Fruit fly (Drosophila melanogaster) whole organism, embryonic: ENCODE data around the gene CG13309.

ENCODE experiments used
- Atf-2 ChIP-seq: fragments of 200-800 bp; sonication (Bioruptor generic); optimal IDR thresholded peaks from 2 replicates; lab custom pipeline; 2016; ENCODE audit warnings: missing biosample characterization, missing genetic modification characterization
- Awh ChIP-seq: fragments of 200-800 bp; sonication (Bioruptor generic); IDR thresholded peaks from 2 replicates; pipeline ENCODE4, ENCODE4 v1.3.6; 2022; ENCODE audit warnings: missing biosample characterization, missing genetic modification characterization
- CG10147 ChIP-seq: fragments of 200-800 bp; sonication (Bioruptor generic); optimal IDR thresholded peaks from 2 replicates; lab custom pipeline; 2019; ENCODE audit warnings: missing biosample characterization, mild to moderate bottlenecking, missing genetic modification characterization, moderate library complexity
- CG10366 ChIP-seq: fragments of 200-800 bp; sonication (Bioruptor generic); IDR thresholded peaks from 2 replicates; pipeline ENCODE4 v1.3.6; 2022; ENCODE audit warnings: missing biosample characterization, missing genetic modification characterization
- CG10654 ChIP-seq: fragments of 200-800 bp; sonication (Bioruptor generic); optimal IDR thresholded peaks from 2 replicates; lab custom pipeline; 2016; ENCODE audit warnings: missing biosample characterization, missing genetic modification characterization
- CG11247 ChIP-seq: fragments of 200-800 bp; sonication (Bioruptor generic); IDR thresholded peaks from 2 replicates; pipeline ENCODE4 v1.3.6; 2022; ENCODE audit warnings: missing biosample characterization, missing genetic modification characterization
- CG14667 ChIP-seq: fragments of 200-800 bp; sonication (Bioruptor generic); IDR thresholded peaks from 2 replicates; pipeline ENCODE4 v1.3.6; 2022; ENCODE audit warnings: missing biosample characterization, missing genetic modification characterization
- CG15696 ChIP-seq: fragments of 200-800 bp; sonication (Bioruptor generic); optimal IDR thresholded peaks from 2 replicates; lab custom pipeline; 2019; ENCODE audit warnings: missing biosample characterization, mild to moderate bottlenecking, missing genetic modification characterization, moderate library complexity
- CG1647 ChIP-seq: fragments of 200-800 bp; sonication (Bioruptor generic); optimal IDR thresholded peaks from 3 replicates; lab custom pipeline; 2016; ENCODE audit warnings: missing biosample characterization, missing genetic modification characterization
- CG18011 ChIP-seq: fragments of 200-800 bp; sonication (Bioruptor generic); optimal IDR thresholded peaks from 2 replicates; lab custom pipeline; 2017; ENCODE audit warnings: missing biosample characterization, missing genetic modification characterization, mild to moderate bottlenecking, moderate library complexity, missing genotype
- CG2712 ChIP-seq: fragments of 200-800 bp; optimal IDR thresholded peaks from 3 replicates; lab custom pipeline; 2019; ENCODE audit warnings: missing biosample characterization, mild to moderate bottlenecking, missing genetic modification characterization, moderate library complexity
- CG2875 ChIP-seq: fragments of 200-800 bp; sonication (Bioruptor generic); optimal IDR thresholded peaks from 2 replicates; lab custom pipeline; 2017; ENCODE audit warnings: missing biosample characterization, mild to moderate bottlenecking, missing genetic modification characterization, missing genetic modification reagents
- CG30403 ChIP-seq: fragments of 200-800 bp; sonication (Bioruptor generic); optimal IDR thresholded peaks from 3 replicates; lab custom pipeline; 2016; ENCODE audit warnings: missing biosample characterization, missing genetic modification characterization
- CG32767 ChIP-seq: fragments of 200-800 bp; sonication (Bioruptor generic); IDR thresholded peaks from 2 replicates; pipeline ENCODE4 v1.3.6; 2022; ENCODE audit warnings: missing biosample characterization, missing genetic modification characterization
- CG3407 ChIP-seq: fragments of 200-800 bp; sonication (Bioruptor generic); optimal IDR thresholded peaks from 2 replicates; lab custom pipeline; 2018; ENCODE audit warnings: missing biosample characterization, mild to moderate bottlenecking, missing genetic modification characterization
- CG4730 ChIP-seq: fragments of 200-800 bp; sonication (Bioruptor generic); IDR thresholded peaks from 2 replicates; pipeline ENCODE4 v1.3.6; 2022; ENCODE audit warnings: missing biosample characterization, missing genetic modification characterization
- CG6272 ChIP-seq: fragments of 200-800 bp; sonication (Bioruptor generic); IDR thresholded peaks from 2 replicates; pipeline ENCODE4 v1.3.6; 2022; ENCODE audit warnings: missing biosample characterization, missing genetic modification characterization
- CG6791 ChIP-seq: fragments of 200-800 bp; sonication (Bioruptor generic); IDR thresholded peaks from 3 replicates; pipeline ENCODE4 v1.3.6; 2022; ENCODE audit warnings: missing biosample characterization, missing genetic modification characterization; ENCODE audit not compliant: partially characterized antibody
- CG6813 ChIP-seq: fragments of 200-800 bp; sonication (Bioruptor generic); optimal IDR thresholded peaks from 2 replicates; lab custom pipeline; 2017; ENCODE audit warnings: missing biosample characterization, missing genetic modification characterization, mild to moderate bottlenecking, moderate library complexity, missing genetic modification reagents
- CG7928 ChIP-seq: fragments of 200-800 bp; sonication (Bioruptor generic); optimal IDR thresholded peaks from 2 replicates; lab custom pipeline; 2017; ENCODE audit warnings: missing biosample characterization, mild to moderate bottlenecking, missing genetic modification characterization
- CG8281 ChIP-seq: fragments of 200-800 bp; sonication (Bioruptor generic); optimal IDR thresholded peaks from 2 replicates; lab custom pipeline; 2018; ENCODE audit warnings: missing biosample characterization, mild to moderate bottlenecking, missing genetic modification characterization, moderate library complexity
- CHES-1-like ChIP-seq: fragments of 200-800 bp; sonication (Bioruptor generic); optimal IDR thresholded peaks from 2 replicates; lab custom pipeline; 2016; ENCODE audit warnings: missing biosample characterization, missing genetic modification characterization
- Dad ChIP-seq: fragments of 200-800 bp; sonication (Bioruptor generic); optimal IDR thresholded peaks from 3 replicates; lab custom pipeline; 2016; ENCODE audit warnings: missing biosample characterization, missing genetic modification characterization
- Ets65A ChIP-seq: fragments of 200-800 bp; sonication (Bioruptor generic); peaks from one replicate; lab custom pipeline; 2016; ENCODE audit warnings: missing biosample characterization, missing genetic modification characterization
- Fer3 ChIP-seq: fragments of 200-800 bp; sonication (Bioruptor generic); optimal IDR thresholded peaks from 2 replicates; lab custom pipeline; 2018; ENCODE audit warnings: missing biosample characterization, mild to moderate bottlenecking, missing genetic modification characterization, moderate library complexity
- Max ChIP-seq: fragments of 200-800 bp; sonication (Bioruptor generic); optimal IDR thresholded peaks from 2 replicates; lab custom pipeline; 2016; ENCODE audit warnings: missing biosample characterization, mild to moderate bottlenecking, missing genetic modification characterization
- NC2β ChIP-seq: fragments of 200-800 bp; sonication (Bioruptor generic); optimal IDR thresholded peaks from 2 replicates; lab custom pipeline; 2016; ENCODE audit warnings: missing biosample characterization, missing genetic modification characterization
- Pdp1 ChIP-seq, 2 experiments: fragments of 200-800 bp; sonication (Bioruptor generic); optimal IDR thresholded peaks; 3 replicates each; lab custom pipeline; 2016; ENCODE audit warnings: missing biosample characterization in 2 of 2, missing genetic modification characterization in 2 of 2, mild to moderate bottlenecking in 1 of 2, moderate library complexity in 1 of 2
- Stat92E ChIP-seq, 3 experiments: fragments of >200 bp in 2 of 3; fragments of 200-800 bp in 1 of 3; sonication (Bioruptor generic) in 1 of 3; optimal IDR thresholded peaks; 2 replicates each; lab custom pipeline; 2017 to 2019; ENCODE audit warnings: missing biosample characterization in 3 of 3, missing genetic modification characterization in 3 of 3, mild to moderate bottlenecking in 1 of 3, moderate library complexity in 1 of 3
- Tbp ChIP-seq: fragments of >200 bp; optimal IDR thresholded peaks from 2 replicates; lab custom pipeline; 2018; ENCODE audit warnings: missing biosample characterization, missing genetic modification characterization
- Xrp1 ChIP-seq: fragments of 200-800 bp; sonication (Bioruptor generic); IDR thresholded peaks from 2 replicates; pipeline ENCODE4 v1.3.6; 2022; ENCODE audit warnings: missing biosample characterization, missing genetic modification characterization
- aop ChIP-seq: fragments of 200-800 bp; sonication (Bioruptor generic); IDR thresholded peaks from 2 replicates; pipeline ENCODE4 v1.3.6; 2022; ENCODE audit warnings: missing biosample characterization, missing genetic modification characterization
- cas ChIP-seq: fragments of 200-800 bp; sonication (Bioruptor generic); IDR thresholded peaks from 2 replicates; pipeline ENCODE4 v1.3.6; 2022; ENCODE audit warnings: missing biosample characterization, missing genetic modification characterization
- caup ChIP-seq: fragments of 200-800 bp; sonication (Bioruptor generic); optimal IDR thresholded peaks from 3 replicates; lab custom pipeline; 2017; ENCODE audit warnings: missing biosample characterization, mild to moderate bottlenecking, missing genetic modification characterization, moderate library complexity; ENCODE audit not compliant: severe bottlenecking
- chn ChIP-seq: fragments of 200-800 bp; sonication (Bioruptor generic); optimal IDR thresholded peaks from 2 replicates; lab custom pipeline; 2016; ENCODE audit warnings: missing biosample characterization, missing genetic modification characterization
- dati ChIP-seq: fragments of 200-800 bp; sonication (Bioruptor generic); IDR thresholded peaks from 2 replicates; pipeline ENCODE4 v1.3.6; 2022; ENCODE audit warnings: missing biosample characterization, missing genetic modification characterization
- fru ChIP-seq: fragments of >200 bp; optimal IDR thresholded peaks from 2 replicates; lab custom pipeline; 2017
- fu2 ChIP-seq: fragments of 200-800 bp; sonication (Bioruptor generic); optimal IDR thresholded peaks from 2 replicates; lab custom pipeline; 2016; ENCODE audit warnings: missing biosample characterization, missing genetic modification characterization
- ind ChIP-seq: fragments of 200-800 bp; sonication (Bioruptor generic); optimal IDR thresholded peaks from 3 replicates; lab custom pipeline; 2016; ENCODE audit warnings: missing biosample characterization, missing genetic modification characterization
- jing ChIP-seq: fragments of 200-800 bp; sonication (Bioruptor generic); optimal IDR thresholded peaks from 2 replicates; lab custom pipeline; 2018; ENCODE audit warnings: missing biosample characterization, mild to moderate bottlenecking, missing genetic modification characterization
- mirr ChIP-seq: fragments of 200-800 bp; sonication (Bioruptor generic); optimal IDR thresholded peaks from 3 replicates; lab custom pipeline; 2018; ENCODE audit warnings: missing biosample characterization, mild to moderate bottlenecking, missing genetic modification characterization
- nerfin-1 ChIP-seq: fragments of 200-800 bp; sonication (Bioruptor generic); optimal IDR thresholded peaks from 3 replicates; lab custom pipeline; 2019; ENCODE audit warnings: missing biosample characterization, mild to moderate bottlenecking, missing genetic modification characterization, moderate library complexity
- onecut ChIP-seq: fragments of 200-800 bp; sonication (Bioruptor generic); IDR thresholded peaks from 2 replicates; pipeline ENCODE4 v1.3.6; 2022; ENCODE audit warnings: missing biosample characterization, missing genetic modification characterization
- pho ChIP-seq: fragments of 200-800 bp; sonication (Bioruptor generic); optimal IDR thresholded peaks from 2 replicates; lab custom pipeline; 2016; ENCODE audit warnings: missing biosample characterization, missing genetic modification characterization
- scrt ChIP-seq: fragments of 200-800 bp; sonication (Bioruptor generic); optimal IDR thresholded peaks from 2 replicates; lab custom pipeline; 2018; ENCODE audit warnings: missing biosample characterization, mild to moderate bottlenecking, missing genetic modification characterization, moderate library complexity
- sens ChIP-seq: fragments of 200-800 bp; sonication (Bioruptor generic); peaks from one replicate; lab custom pipeline; 2016; ENCODE audit warnings: missing biosample characterization, missing genetic modification characterization
- slp2 ChIP-seq: fragments of 200-800 bp; sonication (Bioruptor generic); optimal IDR thresholded peaks from 2 replicates; lab custom pipeline; 2016; ENCODE audit warnings: missing biosample characterization, missing genetic modification characterization
- tll ChIP-seq, 2 experiments: fragments of 200-800 bp in 1 of 2; fragments of >200 bp in 1 of 2; sonication (Bioruptor generic) in 1 of 2; optimal IDR thresholded peaks; 2 replicates each; lab custom pipeline; 2017 to 2019; ENCODE audit warnings: missing biosample characterization in 2 of 2, missing genetic modification characterization in 2 of 2, mild to moderate bottlenecking in 1 of 2, moderate library complexity in 1 of 2
- toy ChIP-seq: fragments of 200-800 bp; sonication (Bioruptor generic); IDR thresholded peaks from 2 replicates; pipeline ENCODE4 v1.3.6; 2022; ENCODE audit warnings: missing biosample characterization, missing genetic modification characterization
- ttk ChIP-seq: fragments of 200-800 bp; sonication (Bioruptor generic); IDR thresholded peaks from 2 replicates; pipeline ENCODE4 v2.1.2; 2022; ENCODE audit warnings: missing biosample characterization, missing genetic modification characterization

CG13309 gene

dm6 chr3L:8823730-8824374 is 13.7 kb downstream of the CG13309 start (continued):
- TF ChIP-seq jing (GFP tag; lab: Kevin White, UChicago) (peak; percentile 11), CG30403 (GFP tag; lab: Kevin White, UChicago) (peak; percentile 31), CG4730 (GFP tag; lab: Robert Waterston, UW) (0 out of 2 replicates have a peak, but pooled peaks have one; percentile 20), sens (GFP tag; lab: Kevin White, UChicago) (peak; percentile 87), fru (lab: Kevin White, UChicago) (no peak), CHES-1-like (GFP tag; lab: Kevin White, UChicago) (peak; percentile 25), CG11247 (peak; percentile 29; the same call in 1 of the 2 replicates), CG7928 (GFP tag; lab: Kevin White, UChicago) (no peak), CG6791 (GFP tag; lab: Robert Waterston, UW) (no peak), cas (no peak), ttk (GFP tag; lab: Robert Waterston, UW) (peak; percentile 33; the same call in 1 of the 2 replicates), chn (peak; percentile 51), CG6272 (GFP tag; lab: Robert Waterston, UW) (no peak), CG8281 (no peak), scrt (GFP tag; lab: Kevin White, UChicago) (no peak), tll (GFP tag; optimal IDR thresholded peaks at IDR 0.05; lab: Kevin White, UChicago) (no peak), Fer3 (peak; percentile 3), CG2712 (tag; lab: Kevin White, UChicago) (peak; percentile 74), Atf-2 (GFP tag; lab: Kevin White, UChicago) (no peak), CG10147 (GFP tag; lab: Kevin White, UChicago) (peak; percentile 11), Awh (GFP tag; lab: Robert Waterston, UW) (no peak), Ets65A (GFP tag; lab: Kevin White, UChicago) (peak; percentile 78), Pdp1 (GFP tag; optimal IDR thresholded peaks at IDR 0.05; lab: Kevin White, UChicago) (peak in 1 of 2 experiments; percentile 37), toy (GFP tag; lab: Robert Waterston, UW) (no peak), Dad (GFP tag; lab: Kevin White, UChicago) (no peak), pho (GFP tag; lab: Kevin White, UChicago) (no peak), caup (GFP tag; lab: Kevin White, UChicago) (peak; percentile 26), fu2 (GFP tag; lab: Kevin White, UChicago) (no peak), CG6813 (GFP tag; lab: Kevin White, UChicago) (no peak), slp2 (GFP tag; lab: Kevin White, UChicago) (no peak), mirr (GFP tag; lab: Kevin White, UChicago) (no peak), ind (peak; percentile 33), CG18011 (GFP tag; lab: Kevin White, UChicago) (no peak), onecut (GFP tag; lab: Robert Waterston, UW) (peak; percentile 36), dati (GFP tag; lab: Robert Waterston, UW) (no peak), CG2875 (GFP tag; lab: Kevin White, UChicago) (no peak), CG32767 (GFP tag; lab: Robert Waterston, UW) (no peak), CG10366 (GFP tag; lab: Robert Waterston, UW) (peak; percentile 31; the same call in 1 of the 2 replicates), Xrp1 (GFP tag; lab: Robert Waterston, UW) (peak; percentile 72; the same call in 1 of the 2 replicates), Max (GFP tag; lab: Kevin White, UChicago) (no peak), CG10654 (no peak), aop (0 out of 2 replicates have a peak, but pooled peaks have one; percentile 10), CG14667 (GFP tag; lab: Robert Waterston, UW) (no peak), nerfin-1 (tag; lab: Kevin White, UChicago) (no peak), NC2β (GFP tag; lab: Kevin White, UChicago) (peak; percentile 13), CG15696 (tag; lab: Kevin White, UChicago) (no peak), CG3407 (GFP tag; lab: Kevin White, UChicago) (peak; percentile 3), Stat92E (GFP tag; optimal IDR thresholded peaks at IDR 0.05; lab: Kevin White, UChicago) (no peak), CG1647 (GFP tag; lab: Kevin White, UChicago) (no peak), Tbp (GFP tag; lab: Kevin White, UChicago) (no peak)
